Worm (Caenorhabditis elegans) whole organism, young adult: ENCODE data around the gene F58E2.2.

Experiments used
- D2030.7 ChIP-seq: fragments of 200-800 bp; sonication (Bioruptor generic); IDR thresholded peaks from 2 replicates; pipeline ENCODE4 v1.3.6; 2022; ENCODE audit warnings: missing genetic modification reagents, missing genetic modification characterization, missing compliant biosample characterization
- T07F8.4 ChIP-seq: sonication (generic microtip); optimal IDR thresholded peaks from 2 replicates; lab custom pipeline; 2016; ENCODE audit warnings: mild to moderate bottlenecking, missing genetic modification characterization, moderate library complexity, missing compliant biosample characterization
- Y95B8A.8 ChIP-seq: fragments of 200-800 bp; sonication (Bioruptor generic); IDR thresholded peaks from 2 replicates; pipeline ENCODE4 v1.3.6; 2022; ENCODE audit warnings: missing genetic modification reagents, missing genetic modification characterization, missing compliant biosample characterization
- ceh-79 ChIP-seq: sonication (generic microtip); optimal IDR thresholded peaks from 2 replicates; lab custom pipeline; 2017; ENCODE audit warnings: mild to moderate bottlenecking, missing genetic modification characterization, missing compliant biosample characterization
- him-1 ChIP-seq: sonication (generic microtip); optimal IDR thresholded peaks from 2 replicates; lab custom pipeline; 2016; ENCODE audit warnings: missing genotype, missing genetic modification reagents, missing genetic modification characterization, missing compliant biosample characterization
- hmg-1.2 ChIP-seq: fragments of 200-800 bp; sonication (Bioruptor generic); IDR thresholded peaks from 2 replicates; pipeline ENCODE4 v1.3.6; 2022; ENCODE audit warnings: missing genetic modification reagents, missing genetic modification characterization, missing compliant biosample characterization
- mes-4 ChIP-seq: sonication (generic microtip); optimal IDR thresholded peaks from 2 replicates; lab custom pipeline; 2016; ENCODE audit warnings: missing genotype, missing genetic modification characterization, missing compliant biosample characterization
- nhr-90 ChIP-seq: sonication (generic microtip); optimal IDR thresholded peaks from 2 replicates; lab custom pipeline; 2016; ENCODE audit warnings: missing genotype, mild to moderate bottlenecking, missing genetic modification characterization, missing compliant biosample characterization
- sptf-2 ChIP-seq: fragments of 200-800 bp; sonication (Bioruptor generic); optimal IDR thresholded peaks from 2 replicates; lab custom pipeline; 2018; ENCODE audit warnings: mild to moderate bottlenecking, missing genetic modification characterization, missing compliant biosample characterization
- zfh-2 ChIP-seq: fragments of 200-800 bp; sonication (Bioruptor generic); conservative IDR thresholded peaks from 2 replicates; pipeline ENCODE4 v1.3.6; 2022; ENCODE audit warnings: missing genetic modification reagents, missing genetic modification characterization, missing compliant biosample characterization
- ztf-6 ChIP-seq: fragments of 200-800 bp; sonication (Bioruptor generic); IDR thresholded peaks from 2 replicates; pipeline ENCODE4 v1.3.6; 2022; ENCODE audit warnings: missing genetic modification reagents, missing genetic modification characterization, missing compliant biosample characterization

ce11 chrIV:3478911-3479385 is 9.1 kb downstream of the F58E2.2 start, which contains the start of the genes srz-70 and C09G12.5:
- TF ChIP-seq him-1 (tag; lab: Kevin White, UChicago) (no peak), ztf-6 (GFP tag; lab: Robert Waterston, UW) (no peak), ceh-79 (tag; lab: Kevin White, UChicago) (no peak), Y95B8A.8 (GFP tag; lab: Robert Waterston, UW) (no peak), zfh-2 (GFP tag; lab: Robert Waterston, UW) (no peak), T07F8.4 (tag; lab: Kevin White, UChicago) (no peak), nhr-90 (tag; lab: Kevin White, UChicago) (no peak), D2030.7 (GFP tag; lab: Robert Waterston, UW) (no peak), sptf-2 (GFP tag; lab: Kevin White, UChicago) (no peak), mes-4 (tag; lab: Kevin White, UChicago) (no peak), hmg-1.2 (GFP tag; lab: Robert Waterston, UW) (no peak)
